Worm (Caenorhabditis elegans): ENCODE results near the gene EEED8.2.

DNA sequence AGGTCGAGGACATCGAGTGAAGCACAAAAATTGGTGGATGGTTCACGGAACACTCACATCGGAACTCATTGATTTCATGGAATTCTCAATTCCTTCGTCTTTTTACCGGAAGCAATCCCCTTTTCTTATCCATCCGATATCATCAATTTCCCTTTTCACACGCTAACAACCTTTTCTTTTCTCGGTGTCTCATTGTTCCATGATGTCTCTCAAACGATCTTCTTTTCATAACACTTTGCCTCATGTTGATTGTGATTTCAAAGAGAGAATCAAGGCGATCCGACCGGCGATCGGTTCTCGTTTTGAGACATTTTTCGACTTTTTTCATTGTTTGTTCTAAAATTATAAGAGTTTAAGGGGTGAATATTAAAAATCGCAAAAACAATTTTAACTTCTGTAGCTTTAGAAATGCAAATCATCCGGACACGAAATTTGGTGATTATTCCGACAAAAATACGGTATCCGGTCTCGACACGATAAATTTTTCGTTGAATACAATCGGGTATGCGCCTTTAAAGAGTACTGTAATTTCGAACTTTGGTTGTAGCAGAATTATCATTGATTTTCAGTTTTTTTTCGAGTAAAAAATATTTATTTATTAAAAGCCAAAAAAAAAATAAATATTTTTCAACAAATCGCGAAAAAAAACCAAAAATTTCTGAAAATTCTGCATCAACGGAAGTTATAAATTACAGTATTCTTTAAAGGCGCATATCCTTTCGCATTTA is 42.3 kb downstream of the EEED8.2 start:
- TF ChIP-seq mep-1 (tag; optimal IDR thresholded peaks at IDR 0.05) (peak; percentile 5), elt-2 (tag; optimal IDR thresholded peaks at IDR 0.05) (no peak), ceh-90 (tag; optimal IDR thresholded peaks at IDR 0.05) (no peak)
